Worm (Caenorhabditis elegans) whole organism, midembryonic: ENCODE measurements around the gene F41G3.10.

Source experiments
- T22C8.4 ChIP-seq: fragments of 200-800 bp; sonication (Bioruptor generic); IDR thresholded peaks from 2 replicates; pipeline ENCODE4 v1.3.6; 2022; ENCODE audit warnings: missing genetic modification characterization, missing compliant biosample characterization
- cog-1 ChIP-seq: sonication (generic microtip); optimal IDR thresholded peaks from 2 replicates; lab custom pipeline; 2016; ENCODE audit warnings: missing genetic modification characterization, missing compliant biosample characterization
- flt-1 ChIP-seq: fragments of 200-800 bp; sonication (Bioruptor generic); IDR thresholded peaks from 2 replicates; pipeline ENCODE4 v1.3.6; 2022; ENCODE audit warnings: missing genetic modification characterization, missing compliant biosample characterization
- klf-2 ChIP-seq: fragments of 200-800 bp; sonication (Bioruptor generic); conservative IDR thresholded peaks from 2 replicates; pipeline ENCODE4 v1.3.6; 2022; ENCODE audit warnings: missing genetic modification reagents, missing genetic modification characterization, missing compliant biosample characterization
- med-1 ChIP-seq: sonication (generic microtip); optimal IDR thresholded peaks from 2 replicates; lab custom pipeline; 2017; ENCODE audit warnings: missing genetic modification characterization, mild to moderate bottlenecking, missing compliant biosample characterization, antibody characterized with exemption, missing genetic modification reagents; ENCODE audit not compliant: insufficient read depth
- ref-1 ChIP-seq: fragments of 200-800 bp; sonication (Bioruptor generic); conservative IDR thresholded peaks from 2 replicates; pipeline ENCODE4 v1.3.6; 2022; ENCODE audit warnings: missing genetic modification reagents, missing genetic modification characterization, missing compliant biosample characterization
- tab-1 ChIP-seq: fragments of 200-800 bp; sonication (Bioruptor generic); IDR thresholded peaks from 2 replicates; pipeline ENCODE4 v1.3.6; 2022; ENCODE audit warnings: missing genetic modification characterization, missing compliant biosample characterization
- ztf-23 ChIP-seq: fragments of 200-800 bp; sonication (Bioruptor generic); IDR thresholded peaks from 2 replicates; pipeline ENCODE4 v1.3.6; 2022; ENCODE audit warnings: missing genetic modification reagents, missing genetic modification characterization, missing compliant biosample characterization

ce11 chrII:6716638-6717037 lies 32.7 kb downstream of the F41G3.10 start, which contains the start of the genes T14B4.5 and T14B4.20:
- no peak for TF ChIP-seq flt-1 (GFP tag; lab: Robert Waterston, UW)
- TF ChIP-seq tab-1 (GFP tag; lab: Robert Waterston, UW) = no peak
- TF ChIP-seq klf-2 = no peak
- no peak for TF ChIP-seq med-1
- no peak for TF ChIP-seq cog-1 (tag; lab: Kevin White, UChicago)
- TF ChIP-seq ztf-23 = no peak
- no peak for TF ChIP-seq T22C8.4
- no peak for TF ChIP-seq ref-1 (GFP tag; lab: Robert Waterston, UW)
